Fruit fly (Drosophila melanogaster) whole organism, embryonic: ENCODE measurements around the gene Mlp84B.

Experiments
- CG10209 ChIP-seq: fragments of 200-800 bp; sonication (Bioruptor generic); optimal IDR thresholded peaks from 3 replicates; lab custom pipeline; 2017; ENCODE audit warnings: missing biosample characterization, mild to moderate bottlenecking, missing genetic modification characterization, missing genetic modification reagents
- CG10267 ChIP-seq: fragments of 200-800 bp; sonication (Bioruptor generic); optimal IDR thresholded peaks from 2 replicates; lab custom pipeline; 2018; ENCODE audit warnings: missing biosample characterization, mild to moderate bottlenecking, missing genetic modification characterization, moderate library complexity
- CG11247 ChIP-seq: fragments of 200-800 bp; sonication (Bioruptor generic); IDR thresholded peaks from 2 replicates; pipeline ENCODE4 v1.3.6; 2022; ENCODE audit warnings: missing biosample characterization, missing genetic modification characterization
- CG12391 ChIP-seq: fragments of 200-800 bp; sonication (Bioruptor generic); optimal IDR thresholded peaks from 3 replicates; lab custom pipeline; 2018; ENCODE audit warnings: missing biosample characterization, mild to moderate bottlenecking, missing genetic modification characterization, moderate library complexity
- CG13123 ChIP-seq: fragments of 200-800 bp; sonication (Bioruptor generic); optimal IDR thresholded peaks from 2 replicates; lab custom pipeline; 2016; ENCODE audit warnings: missing biosample characterization, missing genetic modification characterization
- CG14441 ChIP-seq: fragments of 200-800 bp; sonication (Bioruptor generic); IDR thresholded peaks from 2 replicates; pipeline ENCODE4 v1.3.6; 2022; ENCODE audit warnings: missing biosample characterization, missing genetic modification characterization
- CG15073 ChIP-seq: fragments of 200-800 bp; sonication (Bioruptor generic); optimal IDR thresholded peaks from 2 replicates; lab custom pipeline; 2016; ENCODE audit warnings: missing biosample characterization, missing genetic modification characterization
- CG1529 ChIP-seq: fragments of 200-800 bp; sonication (Bioruptor generic); optimal IDR thresholded peaks from 3 replicates; lab custom pipeline; 2018; ENCODE audit warnings: missing biosample characterization, missing genetic modification characterization
- CG17612 ChIP-seq: fragments of 200-800 bp; sonication (Bioruptor generic); IDR thresholded peaks from 2 replicates; pipeline ENCODE4 v1.3.6; 2022; ENCODE audit warnings: missing biosample characterization, missing genetic modification characterization
- CG2678 ChIP-seq: fragments of 200-800 bp; sonication (Bioruptor generic); optimal IDR thresholded peaks from 3 replicates; lab custom pipeline; 2019; ENCODE audit warnings: missing biosample characterization, mild to moderate bottlenecking, missing genetic modification characterization, moderate library complexity
- CG30403 ChIP-seq: fragments of 200-800 bp; sonication (Bioruptor generic); optimal IDR thresholded peaks from 3 replicates; lab custom pipeline; 2016; ENCODE audit warnings: missing biosample characterization, missing genetic modification characterization
- CG31224 ChIP-seq: fragments of 200-800 bp; sonication (Bioruptor generic); IDR thresholded peaks from 2 replicates; pipeline ENCODE4 v1.3.6; 2022; ENCODE audit warnings: missing biosample characterization, missing genetic modification characterization
- CG3847 ChIP-seq: fragments of 200-800 bp; sonication (Bioruptor generic); IDR thresholded peaks from 2 replicates; pipeline ENCODE4 v1.3.6; 2022; ENCODE audit warnings: missing biosample characterization, missing genetic modification characterization
- CG3995 ChIP-seq: fragments of 200-800 bp; sonication (Bioruptor generic); optimal IDR thresholded peaks from 3 replicates; lab custom pipeline; 2016; ENCODE audit warnings: missing biosample characterization, missing genetic modification characterization
- CG4360 ChIP-seq: fragments of 200-800 bp; sonication (Bioruptor generic); IDR thresholded peaks from 2 replicates; pipeline ENCODE4 v1.3.6; 2022; ENCODE audit warnings: missing biosample characterization, missing genetic modification characterization
- CG4730 ChIP-seq: fragments of 200-800 bp; sonication (Bioruptor generic); IDR thresholded peaks from 2 replicates; pipeline ENCODE4 v1.3.6; 2022; ENCODE audit warnings: missing biosample characterization, missing genetic modification characterization
- CG6813 ChIP-seq: fragments of 200-800 bp; sonication (Bioruptor generic); optimal IDR thresholded peaks from 2 replicates; lab custom pipeline; 2017; ENCODE audit warnings: missing biosample characterization, missing genetic modification characterization, mild to moderate bottlenecking, moderate library complexity, missing genetic modification reagents
- CG7987 ChIP-seq: fragments of 200-800 bp; sonication (Bioruptor generic); optimal IDR thresholded peaks from 2 replicates; lab custom pipeline; 2018; ENCODE audit warnings: missing biosample characterization, mild to moderate bottlenecking, missing genetic modification characterization, moderate library complexity
- CG8478 ChIP-seq: fragments of >200 bp; optimal IDR thresholded peaks from 2 replicates; lab custom pipeline; 2018
- CG9727 ChIP-seq: fragments of 200-800 bp; sonication (Bioruptor generic); optimal IDR thresholded peaks from 3 replicates; lab custom pipeline; 2017; ENCODE audit warnings: missing biosample characterization, mild to moderate bottlenecking, missing genetic modification characterization
- Deaf1 ChIP-seq: fragments of 200-800 bp; optimal IDR thresholded peaks from 3 replicates; lab custom pipeline; 2019; ENCODE audit warnings: missing biosample characterization, mild to moderate bottlenecking, missing genetic modification characterization, moderate library complexity
- Dip3 ChIP-seq: fragments of 200-800 bp; sonication (Bioruptor generic); optimal IDR thresholded peaks from 3 replicates; lab custom pipeline; 2016; ENCODE audit warnings: missing biosample characterization, missing genetic modification characterization
- Ets65A ChIP-seq: fragments of 200-800 bp; sonication (Bioruptor generic); peaks from one replicate; lab custom pipeline; 2016; ENCODE audit warnings: missing biosample characterization, missing genetic modification characterization
- Hey ChIP-seq: fragments of 200-800 bp; sonication (Bioruptor generic); optimal IDR thresholded peaks from 3 replicates; lab custom pipeline; 2018; ENCODE audit warnings: missing biosample characterization, mild to moderate bottlenecking, missing genetic modification characterization
- HmgZ ChIP-seq: fragments of 200-800 bp; sonication (Bioruptor generic); optimal IDR thresholded peaks from 2 replicates; lab custom pipeline; 2018; ENCODE audit warnings: missing biosample characterization, mild to moderate bottlenecking, missing genetic modification characterization
- Hmx ChIP-seq: fragments of 200-800 bp; sonication (Bioruptor generic); optimal IDR thresholded peaks from 2 replicates; lab custom pipeline; 2016; ENCODE audit warnings: missing biosample characterization, missing genetic modification characterization
- TFAM ChIP-seq: fragments of 200-800 bp; sonication (Bioruptor generic); optimal IDR thresholded peaks from 2 replicates; lab custom pipeline; 2017; ENCODE audit warnings: missing biosample characterization, missing genetic modification characterization, inconsistent platforms
- aop ChIP-seq: fragments of 200-800 bp; sonication (Bioruptor generic); IDR thresholded peaks from 2 replicates; pipeline ENCODE4 v1.3.6; 2022; ENCODE audit warnings: missing biosample characterization, missing genetic modification characterization
- bcd ChIP-seq: fragments of 200-800 bp; sonication (Bioruptor generic); optimal IDR thresholded peaks from 2 replicates; lab custom pipeline; 2017; ENCODE audit warnings: missing biosample characterization, mild to moderate bottlenecking, missing genetic modification characterization
- cad ChIP-seq: fragments of >200 bp; optimal IDR thresholded peaks from 2 replicates; lab custom pipeline; 2017; ENCODE audit warnings: missing biosample characterization, missing genetic modification characterization
- crp ChIP-seq, 2 experiments: fragments of 200-800 bp; sonication (Bioruptor generic); optimal IDR thresholded peaks; 2 replicates in 1 of 2; 3 replicates in 1 of 2; lab custom pipeline; 2017; ENCODE audit warnings: missing biosample characterization in 2 of 2, missing genetic modification characterization in 2 of 2, mild to moderate bottlenecking in 1 of 2, moderate library complexity in 1 of 2
- dpn ChIP-seq, 2 experiments: fragments of 200-800 bp; sonication (Bioruptor generic); optimal IDR thresholded peaks; 3 replicates each; lab custom pipeline; 2016; ENCODE audit warnings: missing biosample characterization in 2 of 2, missing genetic modification characterization in 2 of 2
- eyg ChIP-seq: fragments of 200-800 bp; sonication (Bioruptor generic); optimal IDR thresholded peaks from 3 replicates; lab custom pipeline; 2016; ENCODE audit warnings: missing biosample characterization, missing genetic modification characterization
- fd102C ChIP-seq: fragments of 200-800 bp; sonication (Bioruptor generic); optimal IDR thresholded peaks from 2 replicates; lab custom pipeline; 2018; ENCODE audit warnings: missing biosample characterization, mild to moderate bottlenecking, missing genetic modification characterization, moderate library complexity
- gfzf ChIP-seq: fragments of 200-800 bp; sonication (Bioruptor generic); optimal IDR thresholded peaks from 2 replicates; lab custom pipeline; 2016; ENCODE audit warnings: missing biosample characterization, mild to moderate bottlenecking, missing genetic modification characterization, moderate library complexity
- ham ChIP-seq: fragments of 200-800 bp; sonication (Bioruptor generic); IDR thresholded peaks from 2 replicates; pipeline ENCODE4 v1.3.6; 2022; ENCODE audit warnings: missing biosample characterization, missing genetic modification characterization
- hth ChIP-seq: fragments of >200 bp; optimal IDR thresholded peaks from 2 replicates; lab custom pipeline; 2017; ENCODE audit warnings: inconsistent platforms
- ken ChIP-seq: fragments of 200-800 bp; sonication (Bioruptor generic); IDR thresholded peaks from 3 replicates; pipeline ENCODE4 v1.3.6; 2022; ENCODE audit warnings: missing biosample characterization, missing genetic modification characterization
- kni ChIP-seq: fragments of 200-800 bp; sonication (Bioruptor generic); optimal IDR thresholded peaks from 3 replicates; lab custom pipeline; 2017; ENCODE audit warnings: mild to moderate bottlenecking, missing biosample characterization, missing genetic modification reagents, missing genetic modification characterization
- lilli ChIP-seq: fragments of 200-800 bp; sonication (Bioruptor generic); optimal IDR thresholded peaks from 3 replicates; lab custom pipeline; 2016; ENCODE audit warnings: missing biosample characterization, missing genetic modification characterization
- org-1 ChIP-seq: fragments of 200-800 bp; sonication (Bioruptor generic); optimal IDR thresholded peaks from 2 replicates; lab custom pipeline; 2017; ENCODE audit warnings: missing biosample characterization, missing genetic modification characterization
- pita ChIP-seq: fragments of 200-800 bp; sonication (Bioruptor generic); optimal IDR thresholded peaks from 2 replicates; lab custom pipeline; 2017; ENCODE audit warnings: missing biosample characterization, mild to moderate bottlenecking, missing genetic modification characterization
- pros ChIP-seq: fragments of 200-800 bp; sonication (Bioruptor generic); optimal IDR thresholded peaks from 3 replicates; lab custom pipeline; 2019; ENCODE audit warnings: missing biosample characterization, mild to moderate bottlenecking, missing genetic modification characterization, moderate library complexity
- ro ChIP-seq: fragments of 200-800 bp; sonication (Bioruptor generic); IDR thresholded peaks from 2 replicates; pipeline ENCODE4 v1.3.6; 2022; ENCODE audit warnings: missing biosample characterization, missing genetic modification characterization
- salm ChIP-seq: fragments of 200-800 bp; sonication (Bioruptor generic); optimal IDR thresholded peaks from 2 replicates; lab custom pipeline; 2018; ENCODE audit warnings: missing biosample characterization, mild to moderate bottlenecking, missing genetic modification characterization
- sug ChIP-seq: fragments of 200-800 bp; optimal IDR thresholded peaks from 2 replicates; lab custom pipeline; 2019; ENCODE audit warnings: missing biosample characterization, mild to moderate bottlenecking, missing genetic modification characterization, moderate library complexity
- ttk ChIP-seq: fragments of 200-800 bp; sonication (Bioruptor generic); IDR thresholded peaks from 2 replicates; pipeline ENCODE4 v2.1.2; 2022; ENCODE audit warnings: missing biosample characterization, missing genetic modification characterization
- twi ChIP-seq: fragments of 200-800 bp; optimal IDR thresholded peaks from 2 replicates; lab custom pipeline; 2019; ENCODE audit warnings: missing biosample characterization, mild to moderate bottlenecking, missing genetic modification characterization, moderate library complexity
- vvl ChIP-seq: fragments of 200-800 bp; sonication (Bioruptor generic); IDR thresholded peaks from 2 replicates; pipeline ENCODE4 v1.3.6; 2022; ENCODE audit warnings: missing biosample characterization, missing genetic modification characterization
- zen ChIP-seq: fragments of 200-800 bp; sonication (Bioruptor generic); optimal IDR thresholded peaks from 3 replicates; lab custom pipeline; 2018; ENCODE audit warnings: missing biosample characterization, mild to moderate bottlenecking, missing genetic modification characterization, moderate library complexity
- zen2 ChIP-seq: fragments of 200-800 bp; sonication (Bioruptor generic); IDR thresholded peaks from 3 replicates; pipeline ENCODE4 v1.3.6; 2022; ENCODE audit warnings: missing biosample characterization, missing genetic modification characterization; ENCODE audit not compliant: partially characterized antibody
- zf30C ChIP-seq: fragments of 200-800 bp; sonication (Bioruptor generic); optimal IDR thresholded peaks from 3 replicates; lab custom pipeline; 2018; ENCODE audit warnings: missing biosample characterization, mild to moderate bottlenecking, missing genetic modification characterization
- zfh2 ChIP-seq: fragments of 200-800 bp; sonication (Bioruptor generic); optimal IDR thresholded peaks from 2 replicates; lab custom pipeline; 2016; ENCODE audit warnings: missing biosample characterization, missing genetic modification characterization

The Mlp84B gene

dm6 chr3R:7081972-7082371 is 35.6 kb downstream of the Mlp84B start, which contains the start of gene Dpck (continued):
- no peak for TF ChIP-seq CG6813
- TF ChIP-seq zfh2 (GFP tag; lab: Kevin White, UChicago) = no peak
- no peak for TF ChIP-seq aop (GFP tag; lab: Robert Waterston, UW)
- TF ChIP-seq ham (GFP tag; lab: Robert Waterston, UW) = no peak
- TF ChIP-seq pros = no peak
- no peak for TF ChIP-seq CG7987 (GFP tag; lab: Kevin White, UChicago)
- TF ChIP-seq CG30403 (GFP tag; lab: Kevin White, UChicago) = peak; percentile 39
- TF ChIP-seq CG4730 = no peak
- TF ChIP-seq CG31224 (GFP tag; lab: Robert Waterston, UW) = no peak
- 0 out of 2 replicates have a peak, but pooled peaks have one; percentile 37 for TF ChIP-seq vvl (GFP tag; lab: Robert Waterston, UW)
- no peak for TF ChIP-seq ttk (GFP tag; lab: Robert Waterston, UW)
- no peak for TF ChIP-seq CG9727 (GFP tag; lab: Kevin White, UChicago)
- no peak for TF ChIP-seq pita (GFP tag; lab: Kevin White, UChicago)
- 0 out of 2 replicates have a peak, but pooled peaks have one; percentile 32 for TF ChIP-seq CG3847 (GFP tag; lab: Robert Waterston, UW)
- peak; percentile 29 for TF ChIP-seq CG2678 (tag; lab: Kevin White, UChicago)
- no peak for TF ChIP-seq org-1 (GFP tag; lab: Kevin White, UChicago)
- TF ChIP-seq gfzf (GFP tag; lab: Kevin White, UChicago) = peak; percentile 73
- TF ChIP-seq CG10209 (GFP tag; lab: Kevin White, UChicago) = no peak
- no peak for TF ChIP-seq hth
- TF ChIP-seq dpn (GFP tag; optimal IDR thresholded peaks at IDR 0.05; lab: Kevin White, UChicago) = peak in 1 of 2 experiments; percentile 11
- no peak for TF ChIP-seq fd102C (GFP tag; lab: Kevin White, UChicago)
- TF ChIP-seq CG11247 (GFP tag; lab: Robert Waterston, UW) = no peak
- no peak for TF ChIP-seq zf30C (GFP tag; lab: Kevin White, UChicago)
- TF ChIP-seq sug = peak; percentile 47
- peak; percentile 95 for TF ChIP-seq Ets65A
- TF ChIP-seq twi = no peak
- peak; percentile 72 for TF ChIP-seq kni (GFP tag; lab: Kevin White, UChicago)
- TF ChIP-seq Hmx (GFP tag; lab: Kevin White, UChicago) = no peak
- no peak for TF ChIP-seq TFAM (GFP tag; lab: Kevin White, UChicago)
- no peak for TF ChIP-seq zen
- no peak for TF ChIP-seq cad (GFP tag; lab: Kevin White, UChicago)
- no peak for TF ChIP-seq Dip3 (GFP tag; lab: Kevin White, UChicago)
- no peak for TF ChIP-seq zen2 (GFP tag; lab: Robert Waterston, UW)
- TF ChIP-seq CG13123 (GFP tag; lab: Kevin White, UChicago) = no peak
- TF ChIP-seq CG15073 (GFP tag; lab: Kevin White, UChicago) = no peak
- TF ChIP-seq CG1529 (GFP tag; lab: Kevin White, UChicago) = no peak
- no peak for TF ChIP-seq CG14441 (GFP tag; lab: Robert Waterston, UW)
- TF ChIP-seq CG17612 (GFP tag; lab: Robert Waterston, UW) = no peak
- TF ChIP-seq CG10267 (tag; lab: Kevin White, UChicago) = peak; percentile 48
- no peak for TF ChIP-seq Deaf1 (tag; lab: Kevin White, UChicago)
- TF ChIP-seq ro (GFP tag; lab: Robert Waterston, UW) = no peak
- TF ChIP-seq crp (GFP tag; optimal IDR thresholded peaks at IDR 0.05; lab: Kevin White, UChicago) = no peak
- no peak for TF ChIP-seq bcd (GFP tag; lab: Kevin White, UChicago)
- TF ChIP-seq CG3995 (GFP tag; lab: Kevin White, UChicago) = no peak
- no peak for TF ChIP-seq CG8478 (lab: Kevin White, UChicago)
- no peak for TF ChIP-seq CG4360 (GFP tag; lab: Robert Waterston, UW)
- TF ChIP-seq ken (GFP tag; lab: Robert Waterston, UW) = no peak
- TF ChIP-seq eyg (GFP tag; lab: Kevin White, UChicago) = no peak
- TF ChIP-seq CG12391 (tag; lab: Kevin White, UChicago) = peak; percentile 49
- no peak for TF ChIP-seq salm (tag; lab: Kevin White, UChicago)
- peak; percentile 36 for TF ChIP-seq lilli (GFP tag; lab: Kevin White, UChicago)
- peak; percentile 29 for TF ChIP-seq HmgZ (tag; lab: Kevin White, UChicago)
- TF ChIP-seq Hey (tag; lab: Kevin White, UChicago) = no peak
